Worm (Caenorhabditis elegans): ENCODE results near the gene ceh-20.

The ceh-20 gene

DNA sequence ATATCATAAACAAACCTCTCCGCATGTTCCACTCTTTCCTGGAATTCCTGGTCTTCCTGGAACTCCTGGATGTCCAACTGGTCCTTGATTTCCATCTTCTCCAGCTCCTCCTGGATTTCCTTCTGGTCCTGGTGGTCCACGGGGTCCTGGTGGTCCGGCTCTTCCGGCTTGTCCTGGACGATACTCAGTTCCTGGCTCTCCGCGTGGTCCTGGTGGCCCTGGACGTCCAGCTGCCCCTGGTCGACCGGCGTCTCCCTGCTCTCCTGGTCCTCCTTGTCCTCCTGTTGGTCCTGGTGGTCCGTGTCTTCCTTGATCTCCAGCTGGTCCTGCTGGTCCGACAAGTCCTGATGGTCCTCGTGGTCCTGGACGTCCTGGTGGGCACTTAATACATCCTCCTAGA lies 40.0 kb downstream of the ceh-20 start:
- TF ChIP-seq hmg-11 (tag; optimal IDR thresholded peaks at IDR 0.05) (no peak), skn-1 (tag; optimal IDR thresholded peaks at IDR 0.05) (no peak), nhr-11 (tag; optimal IDR thresholded peaks at IDR 0.05) (no peak), fkh-10 (GFP tag; optimal IDR thresholded peaks at IDR 0.05) (no peak), nhr-77 (tag; optimal IDR thresholded peaks at IDR 0.05) (no peak), nhr-67 (tag; optimal IDR thresholded peaks at IDR 0.05) (no peak), R02D3.7 (tag; optimal IDR thresholded peaks at IDR 0.05) (no peak), unc-39 (tag; optimal IDR thresholded peaks at IDR 0.05) (no peak), nhr-43 (tag; optimal IDR thresholded peaks at IDR 0.05; ENCODE audit: poor library complexity, severe bottlenecking) (no peak), mdl-1 (tag; optimal IDR thresholded peaks at IDR 0.05) (no peak), ceh-9 (tag; optimal IDR thresholded peaks at IDR 0.05) (no peak), ztf-11 (tag; optimal IDR thresholded peaks at IDR 0.05) (no peak), unc-62 (GFP tag; optimal IDR thresholded peaks at IDR 0.05) (no peak), elt-2 (tag; optimal IDR thresholded peaks at IDR 0.05) (no peak), eor-1 (tag; optimal IDR thresholded peaks at IDR 0.05) (no peak), ceh-16 (tag; optimal IDR thresholded peaks at IDR 0.05) (no peak), tbx-2 (tag; optimal IDR thresholded peaks at IDR 0.05) (no peak), nhr-28 (tag; optimal IDR thresholded peaks at IDR 0.05) (no peak)

DNA sequence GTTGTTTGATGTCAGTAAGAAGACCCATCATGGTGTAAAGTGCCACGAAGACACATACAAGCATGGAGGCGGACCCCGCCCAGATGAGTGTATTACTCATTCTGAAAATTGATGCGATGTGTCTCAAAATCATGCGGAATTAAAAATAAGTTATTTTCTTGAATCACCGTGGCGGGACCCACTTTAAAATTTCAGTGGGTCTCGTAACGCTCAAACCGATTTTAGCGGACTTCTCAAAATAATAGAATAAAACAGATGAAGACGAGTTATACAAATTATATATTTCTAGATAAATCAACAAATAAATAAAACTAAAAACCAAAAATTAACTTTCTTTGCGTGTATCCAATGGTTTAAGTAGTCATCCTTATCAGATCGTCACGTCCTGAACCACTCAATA lies 40.8 kb downstream of the ceh-20 start, which contains the start of gene col-8:
col-8 (minus strand) TSS at position 101 of the 400 bp plus-strand sequence.
- TF ChIP-seq lin-15B (tag; optimal IDR thresholded peaks at IDR 0.05): no peak
- no peak for TF ChIP-seq nhr-12 (tag; optimal IDR thresholded peaks at IDR 0.05)
- no peak for TF ChIP-seq elt-1 (tag; optimal IDR thresholded peaks at IDR 0.05)
- TF ChIP-seq egl-27 (tag; optimal IDR thresholded peaks at IDR 0.05): no peak
- no peak for TF ChIP-seq ZK546.5 (tag; optimal IDR thresholded peaks at IDR 0.05)
- TF ChIP-seq egl-5 (tag; optimal IDR thresholded peaks at IDR 0.05): no peak
- no peak for TF ChIP-seq elt-2 (tag; optimal IDR thresholded peaks at IDR 0.05)
- TF ChIP-seq skn-1 (tag; optimal IDR thresholded peaks at IDR 0.05): no peak
- TF ChIP-seq pqm-1 (tag; optimal IDR thresholded peaks at IDR 0.05): no peak
- TF ChIP-seq nhr-23 (tag; optimal IDR thresholded peaks at IDR 0.05): no peak
- TF ChIP-seq unc-39 (tag; optimal IDR thresholded peaks at IDR 0.05): no peak
- no peak for TF ChIP-seq fkh-10 (GFP tag; optimal IDR thresholded peaks at IDR 0.05)
- TF ChIP-seq ztf-11 (tag; optimal IDR thresholded peaks at IDR 0.05): no peak
- TF ChIP-seq ceh-16 (tag; optimal IDR thresholded peaks at IDR 0.05): no peak
- TF ChIP-seq ztf-4 (tag; optimal IDR thresholded peaks at IDR 0.05): no peak
- no peak for TF ChIP-seq hmg-11 (tag; optimal IDR thresholded peaks at IDR 0.05)
- no peak for TF ChIP-seq mml-1 (tag; optimal IDR thresholded peaks at IDR 0.05)
- TF ChIP-seq aly-2 (tag; optimal IDR thresholded peaks at IDR 0.05): no peak
- no peak for TF ChIP-seq tbx-2 (tag; optimal IDR thresholded peaks at IDR 0.05)
- no peak for TF ChIP-seq mdl-1 (tag; optimal IDR thresholded peaks at IDR 0.05)

DNA sequence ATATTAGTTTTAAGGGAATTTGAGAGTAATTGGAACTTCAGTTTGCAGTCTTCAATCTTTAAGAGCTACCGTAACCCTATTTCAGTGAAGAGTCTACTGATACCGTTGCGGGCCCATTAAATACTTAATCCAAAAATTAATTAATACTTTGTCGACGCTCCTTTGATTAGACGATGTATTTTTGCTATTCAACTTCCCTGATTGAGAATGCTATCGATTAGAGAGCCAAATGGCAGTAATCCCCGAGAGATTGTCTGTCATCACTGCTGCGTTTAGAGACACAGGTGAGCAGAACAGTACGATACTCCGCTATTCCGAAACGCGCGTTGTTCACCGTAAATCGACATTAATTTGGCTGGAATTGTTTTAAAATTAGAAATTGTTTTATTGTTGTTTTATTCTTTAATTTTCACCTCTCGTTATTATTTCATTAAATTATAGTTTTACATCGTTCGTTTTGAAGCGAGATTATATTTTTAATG lies 41.5 kb downstream of the ceh-20 start, which contains the start of gene rfl-1:
rfl-1 (plus strand) TSS at position 51 of the 482 bp plus-strand sequence.
- TF ChIP-seq nhr-237 (tag; optimal IDR thresholded peaks at IDR 0.05) (no peak), zag-1 (tag; optimal IDR thresholded peaks at IDR 0.05) (no peak), pqm-1 (tag; optimal IDR thresholded peaks at IDR 0.05) (peak; percentile 32), egl-27 (tag; optimal IDR thresholded peaks at IDR 0.05) (no peak), lin-39 (tag; optimal IDR thresholded peaks at IDR 0.05) (peak; percentile 81), mdl-1 (tag; optimal IDR thresholded peaks at IDR 0.05) (no peak), sea-2 (GFP tag; optimal IDR thresholded peaks at IDR 0.05) (no peak), nfya-1 (tag; optimal IDR thresholded peaks at IDR 0.05; ENCODE audit: insufficient read depth) (peak; percentile 68), ceh-28 (tag; optimal IDR thresholded peaks at IDR 0.05) (peak; percentile 44), elt-1 (tag; optimal IDR thresholded peaks at IDR 0.05) (no peak), nhr-12 (tag; optimal IDR thresholded peaks at IDR 0.05) (no peak), lin-15B (tag; optimal IDR thresholded peaks at IDR 0.05) (peak; percentile 80), ztf-4 (tag; optimal IDR thresholded peaks at IDR 0.05) (no peak), R02D3.7 (tag; optimal IDR thresholded peaks at IDR 0.05) (peak; percentile 94), egl-5 (tag; optimal IDR thresholded peaks at IDR 0.05) (peak; percentile 66), snpc-4 (tag; optimal IDR thresholded peaks at IDR 0.05) (no peak), skn-1 (tag; optimal IDR thresholded peaks at IDR 0.05) (peak; percentile 70), ceh-9 (tag; optimal IDR thresholded peaks at IDR 0.05) (no peak), nhr-11 (tag; optimal IDR thresholded peaks at IDR 0.05) (no peak), nhr-28 (tag; optimal IDR thresholded peaks at IDR 0.05) (no peak), elt-2 (tag; optimal IDR thresholded peaks at IDR 0.05) (peak; percentile 12), nhr-43 (tag; optimal IDR thresholded peaks at IDR 0.05; ENCODE audit: poor library complexity, severe bottlenecking) (no peak), nhr-25 (tag; optimal IDR thresholded peaks at IDR 0.05) (peak; percentile 23), hmg-11 (tag; optimal IDR thresholded peaks at IDR 0.05) (peak; percentile 28), pha-4 (tag; optimal IDR thresholded peaks at IDR 0.05) (peak; percentile 78)

All from whole organism, L3 larva.